Worm (Caenorhabditis elegans) whole organism, L4/young adult: Measurements from ENCODE around the gene inx-7.

Experiments used
- W03F9.2 ChIP-seq: fragments of 150-350 bp; optimal IDR thresholded peaks from 2 replicates; lab custom pipeline; 2014; ENCODE audit warnings: missing biosample characterization, missing genetic modification characterization
- dao-5 ChIP-seq: sonication (generic microtip); optimal IDR thresholded peaks from 2 replicates; lab custom pipeline; 2016; ENCODE audit warnings: missing genotype, missing genetic modification characterization, moderate library complexity, missing compliant biosample characterization

ce11 chrIV:5954743-5955142 is 8.3 kb upstream of the inx-7 start:
- TF ChIP-seq W03F9.2 (tag; lab: Kevin White, UChicago) = no peak
- no peak for TF ChIP-seq dao-5 (tag; lab: Kevin White, UChicago)
